Worm (Caenorhabditis elegans) whole organism, late embryonic: ENCODE results near the gene asna-1.

Experiments
- C08G9.2 ChIP-seq: sonication (generic microtip); optimal IDR thresholded peaks from 2 replicates; lab custom pipeline; 2016; ENCODE audit warnings: mild to moderate bottlenecking, missing genetic modification characterization, moderate library complexity, missing compliant biosample characterization
- F13H6.1 ChIP-seq: sonication (generic microtip); optimal IDR thresholded peaks from 2 replicates; lab custom pipeline; 2016; ENCODE audit warnings: missing genetic modification characterization, missing compliant biosample characterization
- K02D7.2 ChIP-seq: sonication (generic microtip); optimal IDR thresholded peaks from 2 replicates; lab custom pipeline; 2017; ENCODE audit warnings: mild to moderate bottlenecking, missing genetic modification characterization, missing compliant biosample characterization
- ama-1 ChIP-seq: fragments of 150-350 bp; optimal IDR thresholded peaks from 2 replicates; lab custom pipeline; 2014
- ceh-14 ChIP-seq: sonication (generic microtip); optimal IDR thresholded peaks from 2 replicates; lab custom pipeline; 2016; ENCODE audit warnings: missing genotype, missing genetic modification characterization, missing compliant biosample characterization
- ceh-18 ChIP-seq: sonication (generic microtip); optimal IDR thresholded peaks from 2 replicates; lab custom pipeline; 2016; ENCODE audit warnings: missing genetic modification characterization, missing compliant biosample characterization
- ceh-2 ChIP-seq: sonication (generic microtip); optimal IDR thresholded peaks from 2 replicates; lab custom pipeline; 2016; ENCODE audit warnings: missing genotype, missing genetic modification characterization, missing compliant biosample characterization
- ceh-30 ChIP-seq: fragments of 150-350 bp; optimal IDR thresholded peaks from 2 replicates; lab custom pipeline; 2014; ENCODE audit warnings: missing biosample characterization, missing genetic modification characterization
- ceh-31 ChIP-seq: sonication (generic microtip); optimal IDR thresholded peaks from 2 replicates; lab custom pipeline; 2016; ENCODE audit warnings: missing genetic modification characterization, missing compliant biosample characterization
- ceh-34 ChIP-seq: sonication (generic microtip); optimal IDR thresholded peaks from 2 replicates; lab custom pipeline; 2016; ENCODE audit warnings: mild to moderate bottlenecking, missing genetic modification characterization, missing compliant biosample characterization
- ceh-9 ChIP-seq: sonication (generic microtip); optimal IDR thresholded peaks from 2 replicates; lab custom pipeline; 2016; ENCODE audit warnings: mild to moderate bottlenecking, missing genetic modification characterization, inconsistent platforms, missing compliant biosample characterization
- dve-1 ChIP-seq: sonication (generic microtip); optimal IDR thresholded peaks from 2 replicates; lab custom pipeline; 2017; ENCODE audit warnings: antibody characterized with exemption, mild to moderate bottlenecking, missing genetic modification characterization, missing compliant biosample characterization
- elt-2 ChIP-seq: sonication (generic microtip); optimal IDR thresholded peaks from 2 replicates; lab custom pipeline; 2016; ENCODE audit warnings: missing genetic modification reagents, missing genetic modification characterization, missing compliant biosample characterization
- ets-4 ChIP-seq: sonication (generic microtip); optimal IDR thresholded peaks from 2 replicates; lab custom pipeline; 2016; ENCODE audit warnings: missing genetic modification characterization, missing compliant biosample characterization
- fax-1 ChIP-seq: sonication (generic microtip); optimal IDR thresholded peaks from 2 replicates; lab custom pipeline; 2016; ENCODE audit warnings: missing genotype, missing genetic modification characterization, missing compliant biosample characterization
- fkh-6 ChIP-seq: sonication (generic microtip); optimal IDR thresholded peaks from 2 replicates; lab custom pipeline; 2016; ENCODE audit warnings: missing genetic modification characterization, missing compliant biosample characterization
- hlh-13 ChIP-seq: fragments of 200-800 bp; sonication (Bioruptor generic); optimal IDR thresholded peaks from 2 replicates; lab custom pipeline; 2018; ENCODE audit warnings: mild to moderate bottlenecking, missing genetic modification characterization, missing compliant biosample characterization
- hlh-30 ChIP-seq: sonication (generic microtip); optimal IDR thresholded peaks from 2 replicates; lab custom pipeline; 2017; ENCODE audit warnings: antibody characterized with exemption, missing genetic modification characterization, missing compliant biosample characterization; ENCODE audit not compliant: insufficient read depth
- hlh-8 ChIP-seq: sonication (generic microtip); optimal IDR thresholded peaks from 2 replicates; lab custom pipeline; 2016; ENCODE audit warnings: missing genotype, missing genetic modification characterization, missing compliant biosample characterization
- lim-6 ChIP-seq: sonication (generic microtip); optimal IDR thresholded peaks from 2 replicates; lab custom pipeline; 2016; ENCODE audit warnings: missing genetic modification characterization, missing compliant biosample characterization
- lin-11 ChIP-seq: fragments of 200-800 bp; sonication (Bioruptor generic); optimal IDR thresholded peaks from 2 replicates; lab custom pipeline; 2018; ENCODE audit warnings: mild to moderate bottlenecking, missing genetic modification characterization, missing compliant biosample characterization
- mec-3 ChIP-seq: sonication (generic microtip); optimal IDR thresholded peaks from 2 replicates; lab custom pipeline; 2016; ENCODE audit warnings: borderline replicate concordance, missing genetic modification characterization, missing compliant biosample characterization
- nfya-1 ChIP-seq: sonication (generic microtip); optimal IDR thresholded peaks from 2 replicates; lab custom pipeline; 2017; ENCODE audit warnings: missing genetic modification characterization, mild to moderate bottlenecking, missing compliant biosample characterization, antibody characterized with exemption, moderate library complexity
- nhr-11 ChIP-seq: fragments of 150-350 bp; optimal IDR thresholded peaks from 2 replicates; lab custom pipeline; 2014; ENCODE audit warnings: missing biosample characterization, missing genetic modification characterization
- odd-2 ChIP-seq: sonication (generic microtip); optimal IDR thresholded peaks from 2 replicates; lab custom pipeline; 2017; ENCODE audit warnings: antibody characterized with exemption, mild to moderate bottlenecking, missing genetic modification characterization, missing compliant biosample characterization
- pag-3 ChIP-seq: sonication (generic microtip); optimal IDR thresholded peaks from 2 replicates; lab custom pipeline; 2016; ENCODE audit warnings: missing compliant biosample characterization, missing genetic modification characterization, borderline replicate concordance
- pat-9 ChIP-seq: fragments of 200-800 bp; sonication (Bioruptor generic); optimal IDR thresholded peaks from 2 replicates; lab custom pipeline; 2018; ENCODE audit warnings: mild to moderate bottlenecking, missing genetic modification characterization, moderate library complexity, missing compliant biosample characterization
- pha-2 ChIP-seq: sonication (generic microtip); optimal IDR thresholded peaks from 2 replicates; lab custom pipeline; 2017; ENCODE audit warnings: mild to moderate bottlenecking, missing genetic modification characterization, missing compliant biosample characterization
- pha-4 ChIP-seq: fragments of 150-350 bp; optimal IDR thresholded peaks from 2 replicates; lab custom pipeline; 2018; ENCODE audit warnings: missing biosample characterization, missing genetic modification reagents, missing genetic modification characterization
- ref-2 ChIP-seq: sonication (generic microtip); optimal IDR thresholded peaks from 2 replicates; lab custom pipeline; 2016; ENCODE audit warnings: missing genetic modification characterization, missing compliant biosample characterization
- rnt-1 ChIP-seq: sonication (generic microtip); optimal IDR thresholded peaks from 2 replicates; lab custom pipeline; 2016; ENCODE audit warnings: missing genetic modification characterization, missing compliant biosample characterization
- sdc-2 ChIP-seq: sonication (generic microtip); optimal IDR thresholded peaks from 2 replicates; lab custom pipeline; 2016; ENCODE audit warnings: missing genotype, missing genetic modification characterization, missing compliant biosample characterization
- sox-4 ChIP-seq: sonication (generic microtip); optimal IDR thresholded peaks from 2 replicates; lab custom pipeline; 2017; ENCODE audit warnings: mild to moderate bottlenecking, missing genetic modification characterization, inconsistent platforms, missing compliant biosample characterization
- tbx-2 ChIP-seq: sonication (generic microtip); optimal IDR thresholded peaks from 2 replicates; lab custom pipeline; 2016; ENCODE audit warnings: missing genetic modification characterization, missing compliant biosample characterization
- tbx-7 ChIP-seq: sonication (generic microtip); optimal IDR thresholded peaks from 2 replicates; lab custom pipeline; 2016; ENCODE audit warnings: missing genotype, missing genetic modification characterization, missing compliant biosample characterization
- unc-42 ChIP-seq: sonication (generic microtip); optimal IDR thresholded peaks from 2 replicates; lab custom pipeline; 2016; ENCODE audit warnings: missing genotype, missing genetic modification characterization, missing compliant biosample characterization
- unc-86 ChIP-seq: sonication (generic microtip); optimal IDR thresholded peaks from 2 replicates; lab custom pipeline; 2016; ENCODE audit warnings: missing genetic modification characterization, missing compliant biosample characterization
- zip-5 ChIP-seq: sonication (generic microtip); optimal IDR thresholded peaks from 2 replicates; lab custom pipeline; 2016; ENCODE audit warnings: missing genetic modification characterization, missing compliant biosample characterization

asna-1 gene

ce11 chrIII:8849507-8849906 is 45.4 kb upstream of the asna-1 start, which contains the start of gene F44E2.8:
Gene F44E2.8, minus strand, starts transcription at chrIII:8849877.
- no peak for TF ChIP-seq dve-1 (tag; lab: Kevin White, UChicago)

- TF ChIP-seq unc-42 (peak; percentile 25), ceh-18 (peak; percentile 27), pha-4 (tag; lab: Kevin White, UChicago) (no peak), C08G9.2 (tag; lab: Kevin White, UChicago) (peak; percentile 87), fkh-6 (tag; lab: Kevin White, UChicago) (no peak), ceh-30 (no peak), elt-2 (tag; lab: Kevin White, UChicago) (no peak), hlh-30 (tag; lab: Kevin White, UChicago) (peak; percentile 13), hlh-8 (tag; lab: Kevin White, UChicago) (peak; percentile 59), F13H6.1 (tag; lab: Kevin White, UChicago) (no peak), dve-1 (tag; lab: Kevin White, UChicago) (no peak), tbx-7 (tag; lab: Kevin White, UChicago) (peak; percentile 76), pha-2 (no peak), odd-2 (no peak), rnt-1 (tag; lab: Kevin White, UChicago) (peak; percentile 52), lin-11 (tag; lab: Kevin White, UChicago) (no peak), ceh-31 (peak; percentile 86), sox-4 (no peak), hlh-13 (GFP tag; lab: Kevin White, UChicago) (no peak), ceh-14 (tag; lab: Kevin White, UChicago) (peak; percentile 1), unc-86 (no peak), fax-1 (tag; lab: Kevin White, UChicago) (peak; percentile 29), pag-3 (tag; lab: Kevin White, UChicago) (no peak), ceh-9 (tag; lab: Kevin White, UChicago) (no peak), zip-5 (tag; lab: Kevin White, UChicago) (peak; percentile 66), nfya-1 (tag; lab: Kevin White, UChicago) (peak; percentile 22), nhr-11 (tag; lab: Kevin White, UChicago) (no peak), ets-4 (tag; lab: Kevin White, UChicago) (peak; percentile 81), ceh-2 (tag; lab: Kevin White, UChicago) (peak; percentile 77), tbx-2 (tag; lab: Kevin White, UChicago) (peak; percentile 78), ref-2 (peak; percentile 51), pat-9 (tag; lab: Kevin White, UChicago) (no peak), K02D7.2 (no peak), lim-6 (tag; lab: Kevin White, UChicago) (peak; percentile 21), mec-3 (peak; percentile 70), sdc-2 (tag; lab: Kevin White, UChicago) (peak; percentile 11)
These were observed 44.3 kb upstream of the asna-1 start, which contains the start of gene F44E2.9 for ce11 chrIII:8850482-8851047. Gene F44E2.9, minus strand, starts transcription at chrIII:8850532.

ce11 chrIII:8851961-8852360 is 42.9 kb upstream of the asna-1 start, which contains the start of gene plg-1:
Gene plg-1, plus strand, starts transcription at chrIII:8852261.
- TF ChIP-seq hlh-13 (GFP tag; lab: Kevin White, UChicago) (no peak), ama-1 (lab: Kevin White, UChicago) (no peak), C08G9.2 (tag; lab: Kevin White, UChicago) (no peak), ceh-34 (tag; lab: Kevin White, UChicago) (no peak)
